Worm (Caenorhabditis elegans) whole organism, early embryonic: ENCODE measurements around the gene Y8A9A.2.
A peak's percentile ranks its signal among the peaks of the same experiment; 100 is the strongest.

ENCODE experiments used
- B0310.2 ChIP-seq: sonication (generic microtip); optimal IDR thresholded peaks from 2 replicates; lab custom pipeline; 2016; ENCODE audit warnings: mild to moderate bottlenecking, missing genetic modification characterization, missing compliant biosample characterization
- F13C5.2 ChIP-seq: sonication (generic microtip); optimal IDR thresholded peaks from 2 replicates; lab custom pipeline; 2017; ENCODE audit warnings: mild to moderate bottlenecking, missing genetic modification characterization, inconsistent platforms, missing compliant biosample characterization
- aly-1 ChIP-seq: sonication (generic microtip); optimal IDR thresholded peaks from 2 replicates; lab custom pipeline; 2016; ENCODE audit warnings: missing genetic modification characterization, missing compliant biosample characterization
- ama-1 ChIP-seq: fragments of 150-350 bp; optimal IDR thresholded peaks from 2 replicates; lab custom pipeline; 2014
- ceh-13 ChIP-seq: fragments of 200-800 bp; sonication (Bioruptor generic); optimal IDR thresholded peaks from 2 replicates; lab custom pipeline; 2018; ENCODE audit warnings: mild to moderate bottlenecking, missing genetic modification characterization, missing compliant biosample characterization
- ceh-36 ChIP-seq: sonication (generic microtip); optimal IDR thresholded peaks from 2 replicates; lab custom pipeline; 2016; ENCODE audit warnings: missing genetic modification characterization, inconsistent platforms, missing compliant biosample characterization
- ets-7 ChIP-seq: sonication (generic microtip); optimal IDR thresholded peaks from 2 replicates; lab custom pipeline; 2016; ENCODE audit warnings: missing genotype, missing genetic modification characterization, missing compliant biosample characterization
- flt-1 ChIP-seq: fragments of 200-800 bp; sonication (Bioruptor generic); IDR thresholded peaks from 2 replicates; pipeline ENCODE4 v1.3.6; 2022; ENCODE audit warnings: missing genetic modification characterization, missing compliant biosample characterization
- hmbx-1 ChIP-seq: sonication (generic microtip); optimal IDR thresholded peaks from 2 replicates; lab custom pipeline; 2016; ENCODE audit warnings: mild to moderate bottlenecking, missing genetic modification characterization, missing compliant biosample characterization
- hmg-4 ChIP-seq: fragments of 200-800 bp; sonication (Bioruptor generic); optimal IDR thresholded peaks from 2 replicates; lab custom pipeline; 2018; ENCODE audit warnings: mild to moderate bottlenecking, missing genetic modification characterization, missing compliant biosample characterization
- hnd-1 ChIP-seq: sonication (generic microtip); optimal IDR thresholded peaks from 2 replicates; lab custom pipeline; 2016; ENCODE audit warnings: missing genetic modification characterization, missing compliant biosample characterization
- pes-1 ChIP-seq: fragments of 200-800 bp; sonication (Bioruptor generic); IDR thresholded peaks from 2 replicates; pipeline ENCODE4 v1.3.6; 2022; ENCODE audit warnings: missing genetic modification reagents, missing genetic modification characterization, missing compliant biosample characterization
- scrt-1 ChIP-seq: fragments of 200-800 bp; sonication (Bioruptor generic); IDR thresholded peaks from 2 replicates; pipeline ENCODE4 v1.3.6; 2022; ENCODE audit warnings: missing genetic modification characterization, missing compliant biosample characterization
- sea-1 ChIP-seq: fragments of 200-800 bp; sonication (Bioruptor generic); conservative IDR thresholded peaks from 2 replicates; pipeline ENCODE4 v1.3.6; 2022; ENCODE audit warnings: missing genetic modification characterization, missing compliant biosample characterization
- tbx-11 ChIP-seq: fragments of 200-800 bp; sonication (Bioruptor generic); IDR thresholded peaks from 2 replicates; pipeline ENCODE4 v1.3.6; 2022; ENCODE audit warnings: missing genetic modification characterization, missing compliant biosample characterization
- tbx-37 ChIP-seq: fragments of 200-800 bp; sonication (Bioruptor generic); conservative IDR thresholded peaks from 2 replicates; pipeline ENCODE4 v1.3.6; 2022; ENCODE audit warnings: missing genetic modification reagents, missing genetic modification characterization, missing compliant biosample characterization
- tra-4 ChIP-seq: sonication (generic microtip); optimal IDR thresholded peaks from 2 replicates; lab custom pipeline; 2017; ENCODE audit warnings: missing genetic modification characterization, missing compliant biosample characterization

Gene Y8A9A.2

DNA sequence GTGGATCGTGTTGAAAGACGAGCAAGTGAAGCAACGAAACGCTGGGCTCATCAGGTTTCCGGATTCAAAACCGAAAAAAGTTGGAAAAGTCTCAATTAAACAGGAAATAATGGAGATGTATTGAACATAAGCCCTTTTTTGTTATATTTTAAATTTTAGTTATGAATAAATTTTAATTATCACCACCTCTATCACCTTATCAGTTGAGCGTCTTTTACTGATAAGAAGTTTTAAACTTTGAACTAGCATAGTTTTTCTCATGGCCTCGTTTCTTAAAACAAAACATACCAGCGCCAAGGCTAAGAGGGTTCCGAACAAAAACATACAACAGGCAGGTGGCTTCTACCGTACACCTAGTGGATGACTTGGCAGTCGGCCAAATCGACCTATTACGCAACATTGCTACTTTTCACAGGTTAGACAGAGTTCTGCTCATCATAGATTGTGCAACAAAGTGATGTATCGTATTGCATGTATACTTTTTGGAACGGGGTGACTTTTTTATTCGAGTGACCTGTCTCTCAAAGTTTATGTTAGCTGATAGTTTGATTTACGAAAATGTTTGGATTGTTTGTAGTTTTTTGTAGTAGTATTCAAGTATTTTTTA lies 7.0 kb upstream of the Y8A9A.2 start:
- TF ChIP-seq aly-1 (no peak), tbx-11 (GFP tag; lab: Robert Waterston, UW) (no peak), ceh-13 (GFP tag; lab: Kevin White, UChicago) (no peak)

DNA sequence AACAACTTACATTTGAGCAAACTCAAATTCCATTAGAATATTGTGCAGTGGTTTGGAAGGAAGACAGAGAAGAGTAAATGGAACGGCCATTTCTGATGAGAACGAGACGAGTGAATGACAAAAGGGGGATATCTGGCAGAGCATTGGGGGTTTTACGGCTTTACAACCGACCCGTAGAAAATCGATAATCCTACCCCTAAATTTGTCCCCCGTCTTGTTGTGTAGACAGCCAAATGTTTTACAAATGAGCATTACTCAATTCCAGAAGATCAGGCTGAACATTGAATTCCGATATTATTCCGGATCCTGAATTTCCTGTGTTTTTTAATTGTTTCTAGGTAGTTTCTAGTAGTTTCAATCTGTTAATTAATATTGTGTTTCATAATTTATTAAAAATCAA lies 2.1 kb upstream of the Y8A9A.2 start, which contains the start of gene fbxb-99:
Gene fbxb-99 (minus strand): TSS at position 101 of the 400 bp plus-strand sequence.
- TF ChIP-seq sea-1 (GFP tag; lab: Robert Waterston, UW) (no peak), aly-1 (no peak), pes-1 (GFP tag; lab: Robert Waterston, UW) (no peak), hmbx-1 (no peak), F13C5.2 (tag; lab: Kevin White, UChicago) (no peak), tra-4 (tag; lab: Kevin White, UChicago) (no peak), ceh-36 (no peak), flt-1 (GFP tag; lab: Robert Waterston, UW) (no peak), scrt-1 (GFP tag; lab: Robert Waterston, UW) (no peak), ets-7 (tag; lab: Kevin White, UChicago) (no peak), ceh-13 (GFP tag; lab: Kevin White, UChicago) (no peak)

DNA sequence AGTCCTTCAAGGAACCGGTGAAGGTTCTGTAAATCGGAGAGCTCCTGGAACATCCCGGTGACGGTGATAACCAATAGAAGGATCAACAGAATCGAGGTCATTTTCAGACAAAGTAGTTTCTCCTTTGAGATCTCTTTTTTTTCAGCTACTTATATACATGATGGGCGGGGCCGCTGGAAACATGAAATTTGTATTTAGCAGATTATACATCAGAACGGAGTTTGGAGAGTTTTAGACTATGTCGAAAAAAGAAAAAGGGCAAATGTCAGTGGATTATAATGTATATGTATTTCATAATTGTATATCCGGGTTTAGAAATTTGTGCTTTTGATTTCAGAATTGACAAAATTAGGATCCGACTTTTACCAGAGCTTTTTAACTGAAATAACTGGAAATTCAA lies 7.8 kb downstream of the Y8A9A.2 start, which contains the start of gene ins-32:
Gene ins-32 (minus strand): TSS at position 101 of the 400 bp plus-strand sequence.
- no peak for TF ChIP-seq aly-1
- TF ChIP-seq B0310.2 (tag; lab: Kevin White, UChicago): no peak
- no peak for TF ChIP-seq tra-4 (tag; lab: Kevin White, UChicago)
- TF ChIP-seq pes-1 (GFP tag; lab: Robert Waterston, UW): no peak
- TF ChIP-seq tbx-37 (GFP tag; lab: Robert Waterston, UW): no peak
- no peak for TF ChIP-seq ceh-36
- TF ChIP-seq ama-1 (lab: Kevin White, UChicago): no peak
- no peak for TF ChIP-seq sea-1 (GFP tag; lab: Robert Waterston, UW)
- no peak for TF ChIP-seq tbx-11 (GFP tag; lab: Robert Waterston, UW)
- no peak for TF ChIP-seq ets-7 (tag; lab: Kevin White, UChicago)
- TF ChIP-seq F13C5.2 (tag; lab: Kevin White, UChicago): no peak
- no peak for TF ChIP-seq ceh-13 (GFP tag; lab: Kevin White, UChicago)
- no peak for TF ChIP-seq hmg-4 (GFP tag; lab: Kevin White, UChicago)
- TF ChIP-seq scrt-1 (GFP tag; lab: Robert Waterston, UW): no peak
- no peak for TF ChIP-seq flt-1 (GFP tag; lab: Robert Waterston, UW)
- no peak for TF ChIP-seq hmbx-1
- no peak for TF ChIP-seq hnd-1 (tag; lab: Kevin White, UChicago)

- TF ChIP-seq hmbx-1 (no peak), tbx-11 (GFP tag; lab: Robert Waterston, UW) (no peak), hnd-1 (tag; lab: Kevin White, UChicago) (no peak), ama-1 (lab: Kevin White, UChicago) (no peak), aly-1 (no peak), tbx-37 (GFP tag; lab: Robert Waterston, UW) (no peak), B0310.2 (tag; lab: Kevin White, UChicago) (no peak), flt-1 (GFP tag; lab: Robert Waterston, UW) (no peak)
These were observed 10.1 kb downstream of the Y8A9A.2 start for ce11 chrII:3805518-3805917.

DNA sequence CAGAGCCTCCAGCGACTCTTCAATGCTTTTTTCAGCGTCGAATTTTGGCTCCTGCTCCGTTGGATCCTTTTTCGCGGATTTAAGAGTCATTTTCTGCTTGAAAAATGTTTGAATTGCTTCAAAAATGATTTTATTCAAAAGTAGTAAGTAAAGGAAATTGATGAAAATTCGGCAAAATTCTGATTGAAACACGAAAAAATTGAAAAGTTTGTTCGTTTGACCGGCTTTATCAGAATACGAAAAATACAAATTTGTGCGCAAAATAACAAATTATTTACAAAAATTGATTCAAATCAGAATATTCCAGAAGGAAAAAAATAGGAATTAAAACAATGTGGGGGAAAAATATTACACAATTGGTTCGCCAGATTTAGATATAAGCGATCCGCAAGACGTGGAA lies 11.5 kb downstream of the Y8A9A.2 start, which contains the start of gene F54D10.4:
Gene F54D10.4 (minus strand): TSS at position 101 of the 400 bp plus-strand sequence.
- TF ChIP-seq pes-1 (GFP tag; lab: Robert Waterston, UW): no peak
- TF ChIP-seq ama-1 (lab: Kevin White, UChicago): no peak
- TF ChIP-seq ceh-13 (GFP tag; lab: Kevin White, UChicago): no peak
- TF ChIP-seq hmg-4 (GFP tag; lab: Kevin White, UChicago): no peak
- no peak for TF ChIP-seq sea-1 (GFP tag; lab: Robert Waterston, UW)
- no peak for TF ChIP-seq ets-7 (tag; lab: Kevin White, UChicago)

- TF ChIP-seq F13C5.2 (tag; lab: Kevin White, UChicago) (peak; percentile 45), flt-1 (GFP tag; lab: Robert Waterston, UW) (peak; percentile 14; the same call in 1 of the 2 replicates), pes-1 (GFP tag; lab: Robert Waterston, UW) (peak; percentile 29; the same call in 1 of the 2 replicates), sea-1 (GFP tag; lab: Robert Waterston, UW) (no peak), B0310.2 (tag; lab: Kevin White, UChicago) (no peak)
These were observed 12.7 kb downstream of the Y8A9A.2 start, which contains the start of gene F54D10.5 for ce11 chrII:3808104-3808503. F54D10.5 (minus strand) TSS chrII:3808177.

- TF ChIP-seq ceh-36 (no peak), hmg-4 (GFP tag; lab: Kevin White, UChicago) (no peak), tra-4 (tag; lab: Kevin White, UChicago) (no peak), flt-1 (GFP tag; lab: Robert Waterston, UW) (no peak), pes-1 (GFP tag; lab: Robert Waterston, UW) (no peak), hnd-1 (tag; lab: Kevin White, UChicago) (no peak), aly-1 (no peak), scrt-1 (GFP tag; lab: Robert Waterston, UW) (no peak)
These were observed 13.2 kb downstream of the Y8A9A.2 start for ce11 chrII:3808643-3809042.

- TF ChIP-seq tra-4 (tag; lab: Kevin White, UChicago): no peak
- TF ChIP-seq B0310.2 (tag; lab: Kevin White, UChicago): no peak
- TF ChIP-seq pes-1 (GFP tag; lab: Robert Waterston, UW): no peak
- TF ChIP-seq ets-7 (tag; lab: Kevin White, UChicago): no peak
- TF ChIP-seq hnd-1 (tag; lab: Kevin White, UChicago): no peak
- no peak for TF ChIP-seq scrt-1 (GFP tag; lab: Robert Waterston, UW)
- TF ChIP-seq flt-1 (GFP tag; lab: Robert Waterston, UW): no peak
- TF ChIP-seq tbx-11 (GFP tag; lab: Robert Waterston, UW): no peak
- no peak for TF ChIP-seq ama-1 (lab: Kevin White, UChicago)
- TF ChIP-seq F13C5.2 (tag; lab: Kevin White, UChicago): no peak
- TF ChIP-seq hmbx-1: no peak
- no peak for TF ChIP-seq hmg-4 (GFP tag; lab: Kevin White, UChicago)
- no peak for TF ChIP-seq sea-1 (GFP tag; lab: Robert Waterston, UW)
These were observed 15.1 kb downstream of the Y8A9A.2 start for ce11 chrII:3810550-3810949.
